Worm (Caenorhabditis elegans): ENCODE measurements around the gene arx-3.

DNA sequence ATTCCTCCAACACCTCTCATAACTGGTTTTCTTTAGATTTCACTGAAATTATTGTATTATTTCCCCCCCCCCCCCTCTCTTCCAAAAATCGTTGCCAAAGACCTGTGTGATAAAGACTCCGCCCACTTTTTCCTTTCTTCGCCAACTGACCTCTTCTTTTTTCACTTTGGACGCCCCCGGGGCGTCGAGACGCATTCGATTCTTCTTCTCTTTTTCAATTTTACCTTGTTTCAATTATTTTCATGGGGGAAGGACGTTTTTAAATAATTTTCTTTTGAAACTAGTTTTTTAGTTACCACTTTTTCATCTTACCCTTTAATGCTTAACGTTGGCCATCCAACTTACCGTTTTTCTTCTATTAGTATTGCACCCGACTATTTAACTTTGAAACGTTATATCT lies 40.3 kb downstream of the arx-3 start:
- TF ChIP-seq sdz-12 (GFP tag; optimal IDR thresholded peaks at IDR 0.05) (no peak), mdl-1 (tag; optimal IDR thresholded peaks at IDR 0.05) (no peak), ama-1 (optimal IDR thresholded peaks at IDR 0.05) (peak; percentile 52), F10B5.3 (tag; optimal IDR thresholded peaks at IDR 0.05) (no peak), hmg-1.1 (GFP tag; IDR thresholded peaks at IDR 0.05) (no peak), unc-39 (tag; optimal IDR thresholded peaks at IDR 0.05) (no peak), aly-2 (tag; optimal IDR thresholded peaks at IDR 0.05) (no peak), nhr-76 (tag; optimal IDR thresholded peaks at IDR 0.05) (no peak), duxl-1 (tag; optimal IDR thresholded peaks at IDR 0.05; ENCODE audit: poor library complexity) (no peak), pqm-1 (tag; optimal IDR thresholded peaks at IDR 0.05) (no peak), pha-4 (GFP tag; IDR thresholded peaks at IDR 0.05) (no peak), pha-4 (tag; optimal IDR thresholded peaks at IDR 0.05) (no peak)

All from whole organism, L4 larva.